Worm (Caenorhabditis elegans): ENCODE data around the gene spch-1.

DNA sequence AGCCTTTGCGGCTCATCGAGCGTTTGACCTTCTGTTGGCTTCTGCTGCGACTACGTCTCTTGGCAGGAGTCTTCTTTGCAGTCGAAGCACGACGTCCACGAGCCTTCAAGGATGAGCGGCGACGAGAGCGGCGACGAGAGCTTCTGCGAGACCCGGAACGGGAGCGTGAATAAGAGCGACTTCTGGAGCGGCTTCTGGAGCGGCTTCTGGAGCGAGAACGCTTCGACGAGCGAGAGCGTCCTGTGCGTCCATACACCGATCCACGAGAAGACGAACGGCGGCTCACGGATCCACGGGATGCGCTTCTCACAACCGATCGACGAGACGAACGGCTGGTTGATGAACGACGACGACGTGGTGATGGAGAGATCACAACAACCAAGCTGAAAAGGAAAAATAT is 471 bp downstream of the spch-1 start:
- no peak for TF ChIP-seq M03D4.4 (tag; optimal IDR thresholded peaks at IDR 0.05)
- TF ChIP-seq nhr-28 (tag; optimal IDR thresholded peaks at IDR 0.05), result no peak
- TF ChIP-seq lin-13 (tag; optimal IDR thresholded peaks at IDR 0.05), result no peak
- no peak for TF ChIP-seq nhr-12 (tag; optimal IDR thresholded peaks at IDR 0.05)
- TF ChIP-seq unc-62 (GFP tag; optimal IDR thresholded peaks at IDR 0.05), result no peak
- no peak for TF ChIP-seq nhr-237 (tag; optimal IDR thresholded peaks at IDR 0.05)
- TF ChIP-seq nhr-76 (tag; optimal IDR thresholded peaks at IDR 0.05), result no peak
- no peak for TF ChIP-seq sptf-1 (tag; optimal IDR thresholded peaks at IDR 0.05)
- no peak for TF ChIP-seq mls-2 (tag; optimal IDR thresholded peaks at IDR 0.05)
- TF ChIP-seq mab-5 (tag; optimal IDR thresholded peaks at IDR 0.05), result no peak
- no peak for TF ChIP-seq cnd-1 (tag; optimal IDR thresholded peaks at IDR 0.05)
- no peak for TF ChIP-seq pha-4 (tag; optimal IDR thresholded peaks at IDR 0.05)
- TF ChIP-seq elt-3 (tag; optimal IDR thresholded peaks at IDR 0.05), result no peak

Data from whole organism, mixed stage, embryonic.